Fruit fly (Drosophila melanogaster) whole organism, embryonic: Measurements from ENCODE around the gene eEF1delta.

Source experiments
- CG1024 ChIP-seq: fragments of 200-800 bp; sonication (Bioruptor generic); IDR thresholded peaks from 2 replicates; pipeline ENCODE4 v1.3.6; 2022; ENCODE audit warnings: missing biosample characterization, missing genetic modification characterization
- CG10462 ChIP-seq: fragments of 200-800 bp; sonication (Bioruptor generic); optimal IDR thresholded peaks from 2 replicates; lab custom pipeline; 2016; ENCODE audit warnings: missing biosample characterization, missing genetic modification characterization
- CG10979 ChIP-seq: fragments of 200-800 bp; sonication (Bioruptor generic); optimal IDR thresholded peaks from 2 replicates; lab custom pipeline; 2018; ENCODE audit warnings: missing biosample characterization, mild to moderate bottlenecking, missing genetic modification characterization, moderate library complexity
- CG11398 ChIP-seq: fragments of 200-800 bp; sonication (Bioruptor generic); optimal IDR thresholded peaks from 2 replicates; lab custom pipeline; 2016; ENCODE audit warnings: missing biosample characterization, missing genetic modification characterization
- CG11696 ChIP-seq: fragments of 200-800 bp; sonication (Bioruptor generic); IDR thresholded peaks from 2 replicates; pipeline ENCODE4 v1.3.6; 2022; ENCODE audit warnings: missing biosample characterization, missing genetic modification characterization
- CG12391 ChIP-seq: fragments of 200-800 bp; sonication (Bioruptor generic); optimal IDR thresholded peaks from 3 replicates; lab custom pipeline; 2018; ENCODE audit warnings: missing biosample characterization, mild to moderate bottlenecking, missing genetic modification characterization, moderate library complexity
- CG17359 ChIP-seq: fragments of 200-800 bp; sonication (Bioruptor generic); optimal IDR thresholded peaks from 3 replicates; lab custom pipeline; 2018; ENCODE audit warnings: missing biosample characterization, mild to moderate bottlenecking, missing genetic modification characterization, moderate library complexity
- CG17829 ChIP-seq: fragments of 200-800 bp; optimal IDR thresholded peaks from 2 replicates; lab custom pipeline; 2019; ENCODE audit warnings: missing biosample characterization, mild to moderate bottlenecking, missing genetic modification characterization, moderate library complexity
- CG2712 ChIP-seq: fragments of 200-800 bp; optimal IDR thresholded peaks from 3 replicates; lab custom pipeline; 2019; ENCODE audit warnings: missing biosample characterization, mild to moderate bottlenecking, missing genetic modification characterization, moderate library complexity
- CG30020 ChIP-seq: fragments of 200-800 bp; optimal IDR thresholded peaks from 2 replicates; lab custom pipeline; 2019; ENCODE audit warnings: missing biosample characterization, mild to moderate bottlenecking, missing genetic modification characterization, moderate library complexity
- CG3065 ChIP-seq: fragments of 200-800 bp; sonication (Bioruptor generic); optimal IDR thresholded peaks from 2 replicates; lab custom pipeline; 2016; ENCODE audit warnings: missing biosample characterization, missing genetic modification characterization
- CG3281 ChIP-seq: fragments of 200-800 bp; sonication (Bioruptor generic); optimal IDR thresholded peaks from 3 replicates; lab custom pipeline; 2017; ENCODE audit warnings: missing biosample characterization, mild to moderate bottlenecking, missing genetic modification characterization
- CG4617 ChIP-seq: fragments of 200-800 bp; sonication (Bioruptor generic); optimal IDR thresholded peaks from 3 replicates; lab custom pipeline; 2016; ENCODE audit warnings: missing biosample characterization, missing genetic modification characterization, borderline replicate concordance
- CG6654 ChIP-seq: fragments of 200-800 bp; sonication (Bioruptor generic); optimal IDR thresholded peaks from 2 replicates; lab custom pipeline; 2017; ENCODE audit warnings: missing biosample characterization, mild to moderate bottlenecking, missing genetic modification characterization
- CG6689 ChIP-seq: fragments of 200-800 bp; sonication (Bioruptor generic); IDR thresholded peaks from 2 replicates; pipeline ENCODE4 v1.3.6; 2022; ENCODE audit warnings: missing biosample characterization, missing genetic modification characterization
- CG7745 ChIP-seq: fragments of 200-800 bp; sonication (Bioruptor generic); optimal IDR thresholded peaks from 2 replicates; lab custom pipeline; 2018; ENCODE audit warnings: missing biosample characterization, mild to moderate bottlenecking, missing genetic modification characterization, moderate library complexity
- CG9215 ChIP-seq: fragments of 200-800 bp; sonication (Bioruptor generic); IDR thresholded peaks from 2 replicates; pipeline ENCODE4 v1.3.6; 2022; ENCODE audit warnings: missing biosample characterization, missing genetic modification characterization
- ERR ChIP-seq: fragments of 200-800 bp; sonication (Bioruptor generic); optimal IDR thresholded peaks from 2 replicates; lab custom pipeline; 2016; ENCODE audit warnings: missing biosample characterization, missing genetic modification characterization
- MBD-R2 ChIP-seq: fragments of 200-800 bp; sonication (Bioruptor generic); IDR thresholded peaks from 2 replicates; pipeline ENCODE4 v1.3.6; 2022; ENCODE audit warnings: missing biosample characterization, missing genetic modification characterization
- Max ChIP-seq: fragments of 200-800 bp; sonication (Bioruptor generic); optimal IDR thresholded peaks from 2 replicates; lab custom pipeline; 2016; ENCODE audit warnings: missing biosample characterization, mild to moderate bottlenecking, missing genetic modification characterization
- Rfx ChIP-seq: fragments of 200-800 bp; sonication (Bioruptor generic); IDR thresholded peaks from 2 replicates; pipeline ENCODE4 v1.3.6; 2022; ENCODE audit warnings: missing biosample characterization, missing genetic modification characterization
- Side ChIP-seq: fragments of 200-800 bp; sonication (Bioruptor generic); optimal IDR thresholded peaks from 2 replicates; lab custom pipeline; 2016; ENCODE audit warnings: missing biosample characterization, missing genetic modification characterization
- Xrp1 ChIP-seq: fragments of 200-800 bp; sonication (Bioruptor generic); IDR thresholded peaks from 2 replicates; pipeline ENCODE4 v1.3.6; 2022; ENCODE audit warnings: missing biosample characterization, missing genetic modification characterization
- caup ChIP-seq: fragments of 200-800 bp; sonication (Bioruptor generic); optimal IDR thresholded peaks from 3 replicates; lab custom pipeline; 2017; ENCODE audit warnings: missing biosample characterization, mild to moderate bottlenecking, missing genetic modification characterization, moderate library complexity; ENCODE audit not compliant: severe bottlenecking
- chif ChIP-seq, 2 experiments: fragments of 200-800 bp; sonication (Bioruptor generic); optimal IDR thresholded peaks; 3 replicates each; lab custom pipeline; 2016; ENCODE audit warnings: missing biosample characterization in 2 of 2, missing genetic modification characterization in 2 of 2
- chinmo ChIP-seq: fragments of 200-800 bp; sonication (Bioruptor generic); IDR thresholded peaks from 4 replicates; pipeline ENCODE4 v1.3.6; 2022; ENCODE audit warnings: missing biosample characterization, missing genetic modification characterization; ENCODE audit not compliant: partially characterized antibody
- esg ChIP-seq: fragments of 200-800 bp; sonication (Bioruptor generic); conservative IDR thresholded peaks from 2 replicates; pipeline ENCODE4 v1.3.6; 2022; ENCODE audit warnings: missing biosample characterization, missing genetic modification characterization
- fd102C ChIP-seq: fragments of 200-800 bp; sonication (Bioruptor generic); optimal IDR thresholded peaks from 2 replicates; lab custom pipeline; 2018; ENCODE audit warnings: missing biosample characterization, mild to moderate bottlenecking, missing genetic modification characterization, moderate library complexity
- fd96Cb ChIP-seq: fragments of 200-800 bp; sonication (Bioruptor generic); optimal IDR thresholded peaks from 2 replicates; lab custom pipeline; 2018; ENCODE audit warnings: missing biosample characterization, mild to moderate bottlenecking, missing genetic modification characterization, moderate library complexity
- gfzf ChIP-seq: fragments of 200-800 bp; sonication (Bioruptor generic); optimal IDR thresholded peaks from 2 replicates; lab custom pipeline; 2016; ENCODE audit warnings: missing biosample characterization, mild to moderate bottlenecking, missing genetic modification characterization, moderate library complexity
- h ChIP-seq: fragments of >200 bp; optimal IDR thresholded peaks from 2 replicates; lab custom pipeline; 2017
- kay ChIP-seq: fragments of 200-800 bp; sonication (Bioruptor generic); optimal IDR thresholded peaks from 2 replicates; lab custom pipeline; 2016; ENCODE audit warnings: missing biosample characterization, missing genetic modification characterization
- klu ChIP-seq: fragments of 200-800 bp; sonication (Bioruptor generic); IDR thresholded peaks from 2 replicates; pipeline ENCODE4 v1.3.6; 2022; ENCODE audit warnings: missing biosample characterization, missing genetic modification characterization
- luna ChIP-seq: fragments of 200-800 bp; sonication (Bioruptor generic); optimal IDR thresholded peaks from 2 replicates; lab custom pipeline; 2016; ENCODE audit warnings: missing biosample characterization, missing genetic modification characterization
- mam ChIP-seq: fragments of 200-800 bp; sonication (Bioruptor generic); optimal IDR thresholded peaks from 3 replicates; lab custom pipeline; 2016; ENCODE audit warnings: missing biosample characterization, missing genetic modification characterization
- nau ChIP-seq: fragments of 200-800 bp; sonication (Bioruptor generic); optimal IDR thresholded peaks from 3 replicates; lab custom pipeline; 2017; ENCODE audit warnings: missing biosample characterization, mild to moderate bottlenecking, missing genetic modification characterization, missing genetic modification reagents
- nmo ChIP-seq: fragments of 200-800 bp; sonication (Bioruptor generic); optimal IDR thresholded peaks from 2 replicates; lab custom pipeline; 2018; ENCODE audit warnings: missing biosample characterization, mild to moderate bottlenecking, missing genetic modification characterization, moderate library complexity
- nom ChIP-seq: fragments of 200-800 bp; sonication (Bioruptor generic); optimal IDR thresholded peaks from 2 replicates; lab custom pipeline; 2017; ENCODE audit warnings: missing biosample characterization, missing genetic modification characterization, mild to moderate bottlenecking, moderate library complexity, missing genetic modification reagents
- onecut ChIP-seq: fragments of 200-800 bp; sonication (Bioruptor generic); IDR thresholded peaks from 2 replicates; pipeline ENCODE4 v1.3.6; 2022; ENCODE audit warnings: missing biosample characterization, missing genetic modification characterization
- org-1 ChIP-seq: fragments of 200-800 bp; sonication (Bioruptor generic); optimal IDR thresholded peaks from 2 replicates; lab custom pipeline; 2017; ENCODE audit warnings: missing biosample characterization, missing genetic modification characterization
- pzg ChIP-seq: fragments of 200-800 bp; sonication (Bioruptor generic); optimal IDR thresholded peaks from 3 replicates; lab custom pipeline; 2018; ENCODE audit warnings: missing biosample characterization, mild to moderate bottlenecking, missing genetic modification characterization, moderate library complexity
- ro ChIP-seq: fragments of 200-800 bp; sonication (Bioruptor generic); IDR thresholded peaks from 2 replicates; pipeline ENCODE4 v1.3.6; 2022; ENCODE audit warnings: missing biosample characterization, missing genetic modification characterization
- row ChIP-seq: fragments of 200-800 bp; sonication (Bioruptor generic); IDR thresholded peaks from 3 replicates; pipeline ENCODE4 v1.3.6; 2022; ENCODE audit warnings: missing biosample characterization, missing genetic modification characterization
- sqz ChIP-seq: fragments of 200-800 bp; sonication (Bioruptor generic); optimal IDR thresholded peaks from 3 replicates; lab custom pipeline; 2018; ENCODE audit warnings: missing biosample characterization, mild to moderate bottlenecking, missing genetic modification characterization
- ssp ChIP-seq: fragments of 200-800 bp; sonication (Bioruptor generic); IDR thresholded peaks from 2 replicates; pipeline ENCODE4 v1.3.6; 2022; ENCODE audit warnings: missing biosample characterization, missing genetic modification characterization
- vvl ChIP-seq: fragments of 200-800 bp; sonication (Bioruptor generic); IDR thresholded peaks from 2 replicates; pipeline ENCODE4 v1.3.6; 2022; ENCODE audit warnings: missing biosample characterization, missing genetic modification characterization
- wek ChIP-seq: fragments of 200-800 bp; sonication (Bioruptor generic); optimal IDR thresholded peaks from 3 replicates; lab custom pipeline; 2018; ENCODE audit warnings: missing biosample characterization, mild to moderate bottlenecking, missing genetic modification characterization, moderate library complexity
- zfh2 ChIP-seq: fragments of 200-800 bp; sonication (Bioruptor generic); optimal IDR thresholded peaks from 2 replicates; lab custom pipeline; 2016; ENCODE audit warnings: missing biosample characterization, missing genetic modification characterization

Gene eEF1delta

dm6 chr2L:10260750-10261493 is 28.6 kb downstream of the eEF1delta start, which contains the start of gene Pten (continued):
- TF ChIP-seq zfh2 (peak; percentile 43), CG9215 (GFP tag; lab: Robert Waterston, UW) (no peak), caup (GFP tag; lab: Kevin White, UChicago) (no peak), sqz (GFP tag; lab: Kevin White, UChicago) (peak; percentile 72), CG6689 (GFP tag; lab: Robert Waterston, UW) (peak; percentile 75), CG30020 (tag; lab: Kevin White, UChicago) (peak; percentile 98), CG17829 (peak; percentile 82), CG11398 (GFP tag; lab: Kevin White, UChicago) (peak; percentile 49), org-1 (GFP tag; lab: Kevin White, UChicago) (no peak), CG3065 (GFP tag; lab: Kevin White, UChicago) (peak; percentile 7), CG11696 (GFP tag; lab: Robert Waterston, UW) (0 out of 2 replicates have a peak, but pooled peaks have one; percentile 33), Rfx (GFP tag; lab: Robert Waterston, UW) (no peak; the same call in 1 of the 2 replicates), Max (GFP tag; lab: Kevin White, UChicago) (peak; percentile 79), CG7745 (tag; lab: Kevin White, UChicago) (no peak), mam (GFP tag; lab: Kevin White, UChicago) (peak; percentile 74), CG12391 (tag; lab: Kevin White, UChicago) (peak; percentile 75), CG10979 (tag; lab: Kevin White, UChicago) (peak; percentile 63), kay (GFP tag; lab: Kevin White, UChicago) (peak; percentile 61), ro (GFP tag; lab: Robert Waterston, UW) (no peak), klu (GFP tag; lab: Robert Waterston, UW) (no peak), CG10462 (GFP tag; lab: Kevin White, UChicago) (peak; percentile 60), CG17359 (peak; percentile 80), CG6654 (GFP tag; lab: Kevin White, UChicago) (no peak), nau (GFP tag; lab: Kevin White, UChicago) (no peak), chif (GFP tag; optimal IDR thresholded peaks at IDR 0.05; lab: Kevin White, UChicago) (peak; percentile 26 to 43), chinmo (GFP tag; lab: Robert Waterston, UW) (peak; percentile 85; the same call in 2 of the 4 replicates), esg (GFP tag; lab: Robert Waterston, UW) (0 out of 2 replicates have a peak, but pooled peaks have one; percentile 50), fd96Cb (peak; percentile 80)

- TF ChIP-seq Xrp1 (GFP tag; lab: Robert Waterston, UW) (no peak), h (lab: Kevin White, UChicago) (no peak), luna (GFP tag; lab: Kevin White, UChicago) (no peak), Side (no peak), fd102C (no peak), gfzf (GFP tag; lab: Kevin White, UChicago) (no peak)
These were observed 29.5 kb downstream of the eEF1delta start for dm6 chr2L:10261774-10262173.

- TF ChIP-seq ERR (GFP tag; lab: Kevin White, UChicago) (no peak), onecut (GFP tag; lab: Robert Waterston, UW) (peak; percentile 96), vvl (GFP tag; lab: Robert Waterston, UW) (peak; percentile 56; the same call in 1 of the 2 replicates), CG2712 (tag; lab: Kevin White, UChicago) (peak; percentile 20), MBD-R2 (GFP tag; lab: Robert Waterston, UW) (peak; percentile 77), pzg (GFP tag; lab: Kevin White, UChicago) (peak; percentile 38), CG3281 (GFP tag; lab: Kevin White, UChicago) (peak; percentile 75), CG1024 (GFP tag; lab: Robert Waterston, UW) (peak; percentile 86), row (peak; percentile 62; the same call in 2 of the 3 replicates), CG30020 (tag; lab: Kevin White, UChicago) (peak; percentile 98), wek (GFP tag; lab: Kevin White, UChicago) (peak; percentile 22), CG4617 (GFP tag; lab: Kevin White, UChicago) (peak; percentile 62), ssp (peak; percentile 81), nmo (GFP tag; lab: Kevin White, UChicago) (peak; percentile 21), nom (GFP tag; lab: Kevin White, UChicago) (peak; percentile 1)
These were observed 31.0 kb downstream of the eEF1delta start, which contains the start of gene Rsf1 for dm6 chr2L:10263343-10263744. TSS of gene Rsf1 (minus strand) at chr2L:10263554.
